Worm (Caenorhabditis elegans) whole organism, early embryonic: Measurements from ENCODE around the gene metl-5.

ENCODE experiments used
- B0310.2 ChIP-seq: sonication (generic microtip); optimal IDR thresholded peaks from 2 replicates; lab custom pipeline; 2016; ENCODE audit warnings: mild to moderate bottlenecking, missing genetic modification characterization, missing compliant biosample characterization
- aly-1 ChIP-seq: sonication (generic microtip); optimal IDR thresholded peaks from 2 replicates; lab custom pipeline; 2016; ENCODE audit warnings: missing genetic modification characterization, missing compliant biosample characterization
- ama-1 ChIP-seq: fragments of 150-350 bp; optimal IDR thresholded peaks from 2 replicates; lab custom pipeline; 2014
- ceh-36 ChIP-seq: sonication (generic microtip); optimal IDR thresholded peaks from 2 replicates; lab custom pipeline; 2016; ENCODE audit warnings: missing genetic modification characterization, inconsistent platforms, missing compliant biosample characterization
- ets-7 ChIP-seq: sonication (generic microtip); optimal IDR thresholded peaks from 2 replicates; lab custom pipeline; 2016; ENCODE audit warnings: missing genotype, missing genetic modification characterization, missing compliant biosample characterization
- flt-1 ChIP-seq: fragments of 200-800 bp; sonication (Bioruptor generic); IDR thresholded peaks from 2 replicates; pipeline ENCODE4 v1.3.6; 2022; ENCODE audit warnings: missing genetic modification characterization, missing compliant biosample characterization
- hnd-1 ChIP-seq: sonication (generic microtip); optimal IDR thresholded peaks from 2 replicates; lab custom pipeline; 2016; ENCODE audit warnings: missing genetic modification characterization, missing compliant biosample characterization
- scrt-1 ChIP-seq: fragments of 200-800 bp; sonication (Bioruptor generic); IDR thresholded peaks from 2 replicates; pipeline ENCODE4 v1.3.6; 2022; ENCODE audit warnings: missing genetic modification characterization, missing compliant biosample characterization
- sea-1 ChIP-seq: fragments of 200-800 bp; sonication (Bioruptor generic); conservative IDR thresholded peaks from 2 replicates; pipeline ENCODE4 v1.3.6; 2022; ENCODE audit warnings: missing genetic modification characterization, missing compliant biosample characterization
- tbx-11 ChIP-seq: fragments of 200-800 bp; sonication (Bioruptor generic); IDR thresholded peaks from 2 replicates; pipeline ENCODE4 v1.3.6; 2022; ENCODE audit warnings: missing genetic modification characterization, missing compliant biosample characterization
- tra-4 ChIP-seq: sonication (generic microtip); optimal IDR thresholded peaks from 2 replicates; lab custom pipeline; 2017; ENCODE audit warnings: missing genetic modification characterization, missing compliant biosample characterization

- TF ChIP-seq flt-1 (GFP tag; lab: Robert Waterston, UW) (no peak), ama-1 (lab: Kevin White, UChicago) (no peak), tra-4 (tag; lab: Kevin White, UChicago) (no peak), tbx-11 (no peak), aly-1 (no peak), ets-7 (tag; lab: Kevin White, UChicago) (no peak), B0310.2 (tag; lab: Kevin White, UChicago) (no peak), ceh-36 (no peak), scrt-1 (GFP tag; lab: Robert Waterston, UW) (no peak), hnd-1 (no peak), sea-1 (GFP tag; lab: Robert Waterston, UW) (no peak)
Observed at ce11 chrIII:4829440-4829839, 26.6 kb downstream of the metl-5 start, which contains the start of gene F26A1.9.
